Worm (Caenorhabditis elegans): Measurements from ENCODE around the gene E02A10.3.

ce11 chrV:12586793-12587192, 7.4 kb downstream of the E02A10.3 start:
- TF ChIP-seq lin-11 (tag; optimal IDR thresholded peaks at IDR 0.05) = no peak
- TF ChIP-seq R02D3.7 (tag; optimal IDR thresholded peaks at IDR 0.05) = no peak
- TF ChIP-seq lin-39 (tag; optimal IDR thresholded peaks at IDR 0.05) = no peak
